Fruit fly (Drosophila melanogaster) whole organism, embryonic: ENCODE data around the gene CG11089.

Experiments
- Atf6 ChIP-seq: fragments of 200-800 bp; sonication (Bioruptor generic); IDR thresholded peaks from 2 replicates; pipeline ENCODE4 v1.3.6; 2022; ENCODE audit warnings: missing biosample characterization, missing genetic modification characterization
- BtbVII ChIP-seq: fragments of 200-800 bp; sonication (Bioruptor generic); optimal IDR thresholded peaks from 3 replicates; lab custom pipeline; 2017; ENCODE audit warnings: missing biosample characterization, mild to moderate bottlenecking, missing genetic modification characterization
- C15 ChIP-seq: fragments of 200-800 bp; sonication (Bioruptor generic); IDR thresholded peaks from 3 replicates; pipeline ENCODE4 v1.3.6; 2022; ENCODE audit warnings: missing biosample characterization, missing genetic modification characterization
- CG10147 ChIP-seq: fragments of 200-800 bp; sonication (Bioruptor generic); optimal IDR thresholded peaks from 2 replicates; lab custom pipeline; 2019; ENCODE audit warnings: missing biosample characterization, mild to moderate bottlenecking, missing genetic modification characterization, moderate library complexity
- CG10209 ChIP-seq: fragments of 200-800 bp; sonication (Bioruptor generic); optimal IDR thresholded peaks from 3 replicates; lab custom pipeline; 2017; ENCODE audit warnings: missing biosample characterization, mild to moderate bottlenecking, missing genetic modification characterization, missing genetic modification reagents
- CG11085 ChIP-seq: fragments of 200-800 bp; sonication (Bioruptor generic); IDR thresholded peaks from 2 replicates; pipeline ENCODE4 v1.3.6; 2022; ENCODE audit warnings: missing biosample characterization, missing genetic modification characterization
- CG11696 ChIP-seq: fragments of 200-800 bp; sonication (Bioruptor generic); IDR thresholded peaks from 2 replicates; pipeline ENCODE4 v1.3.6; 2022; ENCODE audit warnings: missing biosample characterization, missing genetic modification characterization
- CG11723 ChIP-seq: fragments of 200-800 bp; sonication (Bioruptor generic); optimal IDR thresholded peaks from 2 replicates; lab custom pipeline; 2017; ENCODE audit warnings: missing biosample characterization, mild to moderate bottlenecking, missing genetic modification characterization
- CG12299 ChIP-seq: fragments of 200-800 bp; sonication (Bioruptor generic); optimal IDR thresholded peaks from 2 replicates; lab custom pipeline; 2018; ENCODE audit warnings: missing biosample characterization, mild to moderate bottlenecking, missing genetic modification characterization
- CG12391 ChIP-seq: fragments of 200-800 bp; sonication (Bioruptor generic); optimal IDR thresholded peaks from 3 replicates; lab custom pipeline; 2018; ENCODE audit warnings: missing biosample characterization, mild to moderate bottlenecking, missing genetic modification characterization, moderate library complexity
- CG12769 ChIP-seq: fragments of 200-800 bp; sonication (Bioruptor generic); optimal IDR thresholded peaks from 2 replicates; lab custom pipeline; 2019; ENCODE audit warnings: missing biosample characterization, mild to moderate bottlenecking, missing genetic modification characterization, moderate library complexity
- CG13287 ChIP-seq: fragments of 200-800 bp; sonication (Bioruptor generic); IDR thresholded peaks from 2 replicates; pipeline ENCODE4 v1.3.6; 2022; ENCODE audit warnings: missing biosample characterization, missing genetic modification characterization; ENCODE audit not compliant: partially characterized antibody
- CG13296 ChIP-seq: fragments of 200-800 bp; sonication (Bioruptor generic); optimal IDR thresholded peaks from 3 replicates; lab custom pipeline; 2018; ENCODE audit warnings: missing biosample characterization, mild to moderate bottlenecking, missing genetic modification characterization
- CG13775 ChIP-seq: fragments of 200-800 bp; sonication (Bioruptor generic); optimal IDR thresholded peaks from 3 replicates; lab custom pipeline; 2017; ENCODE audit warnings: missing biosample characterization, mild to moderate bottlenecking, missing genetic modification characterization
- CG16779 ChIP-seq: fragments of 200-800 bp; sonication (Bioruptor generic); IDR thresholded peaks from 2 replicates; pipeline ENCODE4 v1.3.6; 2022; ENCODE audit warnings: missing biosample characterization, missing genetic modification characterization
- CG17359 ChIP-seq: fragments of 200-800 bp; sonication (Bioruptor generic); optimal IDR thresholded peaks from 3 replicates; lab custom pipeline; 2018; ENCODE audit warnings: missing biosample characterization, mild to moderate bottlenecking, missing genetic modification characterization, moderate library complexity
- CG17612 ChIP-seq: fragments of 200-800 bp; sonication (Bioruptor generic); IDR thresholded peaks from 2 replicates; pipeline ENCODE4 v1.3.6; 2022; ENCODE audit warnings: missing biosample characterization, missing genetic modification characterization
- CG18764 ChIP-seq: fragments of 200-800 bp; sonication (Bioruptor generic); optimal IDR thresholded peaks from 3 replicates; lab custom pipeline; 2016; ENCODE audit warnings: missing biosample characterization, missing genetic modification characterization
- CG30403 ChIP-seq: fragments of 200-800 bp; sonication (Bioruptor generic); optimal IDR thresholded peaks from 3 replicates; lab custom pipeline; 2016; ENCODE audit warnings: missing biosample characterization, missing genetic modification characterization
- CG4424 ChIP-seq: fragments of 200-800 bp; sonication (Bioruptor generic); optimal IDR thresholded peaks from 3 replicates; lab custom pipeline; 2016; ENCODE audit warnings: missing biosample characterization, missing genetic modification characterization
- CG6254 ChIP-seq: fragments of 200-800 bp; sonication (Bioruptor generic); optimal IDR thresholded peaks from 3 replicates; lab custom pipeline; 2017; ENCODE audit warnings: mild to moderate bottlenecking, missing biosample characterization, missing genetic modification reagents, missing genetic modification characterization
- CG7987 ChIP-seq: fragments of 200-800 bp; sonication (Bioruptor generic); optimal IDR thresholded peaks from 2 replicates; lab custom pipeline; 2018; ENCODE audit warnings: missing biosample characterization, mild to moderate bottlenecking, missing genetic modification characterization, moderate library complexity
- CG9609 ChIP-seq: fragments of 200-800 bp; sonication (Bioruptor generic); optimal IDR thresholded peaks from 3 replicates; lab custom pipeline; 2016; ENCODE audit warnings: missing biosample characterization, missing genetic modification characterization
- CG9932 ChIP-seq: fragments of 200-800 bp; sonication (Bioruptor generic); IDR thresholded peaks from 2 replicates; pipeline ENCODE4 v1.3.6; 2022; ENCODE audit warnings: missing biosample characterization, missing genetic modification characterization
- E2f1 ChIP-seq: fragments of 200-800 bp; sonication (Bioruptor generic); IDR thresholded peaks from 2 replicates; pipeline ENCODE4 v1.3.6; 2022; ENCODE audit warnings: missing biosample characterization, missing genetic modification characterization
- Fer2 ChIP-seq: fragments of 200-800 bp; sonication (Bioruptor generic); optimal IDR thresholded peaks from 2 replicates; lab custom pipeline; 2018; ENCODE audit warnings: missing biosample characterization, mild to moderate bottlenecking, missing genetic modification characterization, moderate library complexity
- HLH54F ChIP-seq: fragments of 200-800 bp; sonication (Bioruptor generic); optimal IDR thresholded peaks from 3 replicates; lab custom pipeline; 2016; ENCODE audit warnings: missing biosample characterization, missing genetic modification characterization
- Hr3 ChIP-seq: fragments of 200-800 bp; sonication (Bioruptor generic); optimal IDR thresholded peaks from 3 replicates; lab custom pipeline; 2016; ENCODE audit warnings: missing biosample characterization, missing genetic modification characterization
- Mad ChIP-seq: fragments of 200-800 bp; sonication (Bioruptor generic); optimal IDR thresholded peaks from 2 replicates; lab custom pipeline; 2016; ENCODE audit warnings: missing biosample characterization, missing genetic modification characterization
- Meics ChIP-seq: fragments of 200-800 bp; sonication (Bioruptor generic); optimal IDR thresholded peaks from 2 replicates; lab custom pipeline; 2017; ENCODE audit warnings: missing biosample characterization, mild to moderate bottlenecking, missing genetic modification characterization
- Sox100B ChIP-seq: fragments of 200-800 bp; sonication (Bioruptor generic); optimal IDR thresholded peaks from 3 replicates; lab custom pipeline; 2018; ENCODE audit warnings: missing biosample characterization, mild to moderate bottlenecking, missing genetic modification characterization
- ac ChIP-seq: fragments of 200-800 bp; sonication (Bioruptor generic); optimal IDR thresholded peaks from 3 replicates; lab custom pipeline; 2017; ENCODE audit warnings: missing biosample characterization, mild to moderate bottlenecking, missing genetic modification characterization
- ap ChIP-seq: fragments of 200-800 bp; sonication (Bioruptor generic); IDR thresholded peaks from 2 replicates; pipeline ENCODE4 v1.3.6; 2022; ENCODE audit warnings: missing biosample characterization, missing genetic modification characterization
- cad ChIP-seq: fragments of >200 bp; optimal IDR thresholded peaks from 2 replicates; lab custom pipeline; 2017; ENCODE audit warnings: missing biosample characterization, missing genetic modification characterization
- cas ChIP-seq: fragments of 200-800 bp; sonication (Bioruptor generic); IDR thresholded peaks from 2 replicates; pipeline ENCODE4 v1.3.6; 2022; ENCODE audit warnings: missing biosample characterization, missing genetic modification characterization
- dimm ChIP-seq: fragments of 200-800 bp; sonication (Bioruptor generic); IDR thresholded peaks from 2 replicates; pipeline ENCODE4 v1.3.6; 2022; ENCODE audit warnings: missing biosample characterization, missing genetic modification characterization
- disco-r ChIP-seq: fragments of 200-800 bp; sonication (Bioruptor generic); optimal IDR thresholded peaks from 2 replicates; lab custom pipeline; 2016; ENCODE audit warnings: missing biosample characterization, missing genetic modification characterization
- ems ChIP-seq: fragments of 200-800 bp; sonication (Bioruptor generic); optimal IDR thresholded peaks from 3 replicates; lab custom pipeline; 2016; ENCODE audit warnings: missing biosample characterization, missing genetic modification characterization
- exex ChIP-seq: fragments of 200-800 bp; sonication (Bioruptor generic); optimal IDR thresholded peaks from 4 replicates; lab custom pipeline; 2018; ENCODE audit warnings: missing biosample characterization, mild to moderate bottlenecking, missing genetic modification characterization, moderate library complexity
- fu2 ChIP-seq: fragments of 200-800 bp; sonication (Bioruptor generic); optimal IDR thresholded peaks from 2 replicates; lab custom pipeline; 2016; ENCODE audit warnings: missing biosample characterization, missing genetic modification characterization
- gce ChIP-seq: fragments of 200-800 bp; sonication (Bioruptor generic); IDR thresholded peaks from 3 replicates; pipeline ENCODE4 v1.3.6; 2022; ENCODE audit warnings: missing biosample characterization, missing genetic modification characterization
- hbn ChIP-seq: fragments of 200-800 bp; sonication (Bioruptor generic); IDR thresholded peaks from 2 replicates; pipeline ENCODE4 v1.3.6; 2022; ENCODE audit warnings: missing biosample characterization, missing genetic modification characterization; ENCODE audit not compliant: partially characterized antibody
- hth ChIP-seq: fragments of >200 bp; optimal IDR thresholded peaks from 2 replicates; lab custom pipeline; 2017; ENCODE audit warnings: inconsistent platforms
- jumu ChIP-seq: fragments of 200-800 bp; sonication (Bioruptor generic); optimal IDR thresholded peaks from 3 replicates; lab custom pipeline; 2016; ENCODE audit warnings: missing biosample characterization, missing genetic modification characterization
- nerfin-2 ChIP-seq: fragments of 200-800 bp; sonication (Bioruptor generic); IDR thresholded peaks from 2 replicates; pipeline ENCODE4 v1.3.6; 2022; ENCODE audit warnings: missing biosample characterization, missing genetic modification characterization; ENCODE audit not compliant: partially characterized antibody
- pum ChIP-seq: fragments of 200-800 bp; sonication (Bioruptor generic); optimal IDR thresholded peaks from 2 replicates; lab custom pipeline; 2016; ENCODE audit warnings: missing biosample characterization, missing genetic modification characterization
- ranshi ChIP-seq: fragments of 200-800 bp; sonication (Bioruptor generic); IDR thresholded peaks from 2 replicates; pipeline ENCODE4 v1.3.6; 2022; ENCODE audit warnings: missing biosample characterization, missing genetic modification characterization
- unc-4 ChIP-seq: fragments of 200-800 bp; sonication (Bioruptor generic); IDR thresholded peaks from 2 replicates; pipeline ENCODE4 v1.3.6; 2022; ENCODE audit warnings: missing biosample characterization, missing genetic modification characterization; ENCODE audit not compliant: partially characterized antibody
- vfl ChIP-seq: fragments of 200-800 bp; sonication (Bioruptor generic); optimal IDR thresholded peaks from 2 replicates; lab custom pipeline; 2016; ENCODE audit warnings: missing biosample characterization, missing genetic modification characterization
- z ChIP-seq: fragments of 200-800 bp; sonication (Bioruptor generic); IDR thresholded peaks from 3 replicates; pipeline ENCODE4 v1.3.6; 2022; ENCODE audit warnings: missing biosample characterization, missing genetic modification characterization

Gene CG11089

dm6 chr3R:24870389-24871048, 6.3 kb upstream of the CG11089 start, which contains the start of gene CycB3 (continued):
- TF ChIP-seq CG17359 (tag; lab: Kevin White, UChicago) (no peak), CG13287 (peak; percentile 49), ranshi (GFP tag; lab: Robert Waterston, UW) (no peak; the same call in 1 of the 2 replicates), gce (peak; percentile 39; the same call in 1 of the 3 replicates), CG16779 (no peak), C15 (GFP tag; lab: Robert Waterston, UW) (no peak), unc-4 (GFP tag; lab: Robert Waterston, UW) (0 out of 2 replicates have a peak, but pooled peaks have one; percentile 27), ap (GFP tag; lab: Robert Waterston, UW) (no peak), Atf6 (GFP tag; lab: Robert Waterston, UW) (no peak), CG10147 (GFP tag; lab: Kevin White, UChicago) (no peak), E2f1 (GFP tag; lab: Robert Waterston, UW) (no peak), dimm (GFP tag; lab: Robert Waterston, UW) (no peak), CG9932 (GFP tag; lab: Robert Waterston, UW) (no peak), CG18764 (no peak), Sox100B (no peak), CG11723 (GFP tag; lab: Kevin White, UChicago) (peak; percentile 3), hbn (no peak), CG9609 (GFP tag; lab: Kevin White, UChicago) (no peak), CG12391 (peak; percentile 31), Meics (GFP tag; lab: Kevin White, UChicago) (no peak), pum (GFP tag; lab: Kevin White, UChicago) (no peak), CG10209 (GFP tag; lab: Kevin White, UChicago) (no peak), CG6254 (no peak), Hr3 (no peak), jumu (GFP tag; lab: Kevin White, UChicago) (no peak), CG12769 (tag; lab: Kevin White, UChicago) (no peak), CG11085 (GFP tag; lab: Robert Waterston, UW) (no peak), hth (lab: Kevin White, UChicago) (no peak), CG11696 (GFP tag; lab: Robert Waterston, UW) (no peak), CG4424 (GFP tag; lab: Kevin White, UChicago) (no peak), cad (GFP tag; lab: Kevin White, UChicago) (no peak), CG17612 (GFP tag; lab: Robert Waterston, UW) (no peak), fu2 (GFP tag; lab: Kevin White, UChicago) (no peak), CG12299 (tag; lab: Kevin White, UChicago) (no peak), disco-r (GFP tag; lab: Kevin White, UChicago) (no peak), CG7987 (GFP tag; lab: Kevin White, UChicago) (peak; percentile 45), Fer2 (tag; lab: Kevin White, UChicago) (no peak), HLH54F (GFP tag; lab: Kevin White, UChicago) (no peak)

- TF ChIP-seq CG30403 (GFP tag; lab: Kevin White, UChicago) (peak; percentile 92), CG13775 (GFP tag; lab: Kevin White, UChicago) (peak; percentile 89), vfl (peak; percentile 73), CG13296 (peak; percentile 90), cas (GFP tag; lab: Robert Waterston, UW) (peak; percentile 91), nerfin-2 (peak; percentile 65), Mad (GFP tag; lab: Kevin White, UChicago) (peak; percentile 81), ems (peak; percentile 85), exex (tag; lab: Kevin White, UChicago) (no peak), z (GFP tag; lab: Robert Waterston, UW) (peak; percentile 38; the same call in 1 of the 3 replicates), BtbVII (peak; percentile 77), E2f1 (GFP tag; lab: Robert Waterston, UW) (peak; percentile 88), ac (GFP tag; lab: Kevin White, UChicago) (peak; percentile 20)
These were observed 654 bp upstream of the CG11089 start, which contains the start of gene CG3744 for dm6 chr3R:24875939-24876842. Gene CG3744, minus strand, starts transcription at chr3R:24876654.
